Worm (Caenorhabditis elegans): ENCODE results near the gene cas-1.

DNA sequence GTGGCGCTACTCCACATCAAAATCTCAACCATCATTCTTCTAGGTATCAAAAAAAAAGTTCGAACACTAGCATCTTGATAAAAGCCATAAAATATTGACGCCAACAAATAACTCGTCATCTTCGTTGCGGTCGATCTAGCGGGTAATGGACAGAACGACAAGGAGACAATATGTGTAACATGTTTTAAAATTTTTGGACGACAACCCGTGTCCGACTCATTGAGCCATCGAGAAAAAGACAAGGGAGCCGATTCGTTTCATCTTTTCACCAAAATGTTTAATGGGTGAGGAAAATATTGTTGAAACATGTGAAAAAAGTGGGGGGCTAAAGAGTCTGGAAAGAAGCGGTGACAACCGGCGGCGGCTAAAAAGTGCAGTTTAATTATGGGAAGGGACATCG is 8.1 kb upstream of the cas-1 start:
- no peak for TF ChIP-seq tab-1 (GFP tag; IDR thresholded peaks at IDR 0.05)
- TF ChIP-seq flt-1 (GFP tag; IDR thresholded peaks at IDR 0.05): no peak

All from whole organism, midembryonic.